Worm (Caenorhabditis elegans) whole organism, L3 larva: ENCODE data around the gene Y11D7A.9.
"Not testable (repeated sequence)": the region's sequence is repeated elsewhere in the genome, so short reads cannot be mapped to it uniquely, and the experiment has no call there.

Experiments
- R02D3.7 ChIP-seq: fragments of 150-350 bp; optimal IDR thresholded peaks from 2 replicates; lab custom pipeline; 2014; ENCODE audit warnings: missing biosample characterization, missing genetic modification characterization
- aly-2 ChIP-seq: fragments of 150-350 bp; optimal IDR thresholded peaks from 2 replicates; lab custom pipeline; 2014; ENCODE audit warnings: missing biosample characterization, missing genetic modification characterization
- ama-1 ChIP-seq: fragments of 150-350 bp; optimal IDR thresholded peaks from 2 replicates; lab custom pipeline; 2018
- ceh-16 ChIP-seq: sonication (generic microtip); optimal IDR thresholded peaks from 2 replicates; lab custom pipeline; 2017; ENCODE audit warnings: missing biosample characterization, missing genetic modification characterization
- ceh-82 ChIP-seq: fragments of 150-350 bp; optimal IDR thresholded peaks from 2 replicates; lab custom pipeline; 2014; ENCODE audit warnings: missing biosample characterization, missing genetic modification characterization
- daf-12 ChIP-seq: fragments of 150-350 bp; optimal IDR thresholded peaks from 2 replicates; lab custom pipeline; 2014; ENCODE audit warnings: missing biosample characterization, missing genetic modification reagents, missing genetic modification characterization
- egl-27 ChIP-seq: sonication (generic microtip); optimal IDR thresholded peaks from 4 replicates; lab custom pipeline; 2017; ENCODE audit warnings: missing biosample characterization, missing genetic modification reagents, missing genetic modification characterization
- elt-1 ChIP-seq: fragments of 150-350 bp; optimal IDR thresholded peaks from 2 replicates; lab custom pipeline; 2014; ENCODE audit warnings: missing biosample characterization, missing genetic modification characterization
- elt-3 ChIP-seq, 3 experiments: fragments of 150-350 bp in 1 of 3; sonication (generic microtip) in 2 of 3; optimal IDR thresholded peaks; 2 replicates in 2 of 3; 4 replicates in 1 of 3; lab custom pipeline; 2014 to 2017; ENCODE audit warnings: missing biosample characterization in 3 of 3, missing genetic modification characterization in 3 of 3
- hmg-11 ChIP-seq: sonication (generic microtip); optimal IDR thresholded peaks from 2 replicates; lab custom pipeline; 2016; ENCODE audit warnings: missing genetic modification characterization, missing compliant biosample characterization
- lin-15B ChIP-seq: fragments of 150-350 bp; optimal IDR thresholded peaks from 2 replicates; lab custom pipeline; 2014; ENCODE audit warnings: missing biosample characterization, missing genetic modification characterization
- mdl-1 ChIP-seq: fragments of 150-350 bp; optimal IDR thresholded peaks from 2 replicates; lab custom pipeline; 2014; ENCODE audit warnings: missing biosample characterization, missing genetic modification characterization
- nfya-1 ChIP-seq: sonication (generic microtip); optimal IDR thresholded peaks from 2 replicates; lab custom pipeline; 2017; ENCODE audit warnings: missing genetic modification characterization, mild to moderate bottlenecking, missing compliant biosample characterization, antibody characterized with exemption, moderate library complexity; ENCODE audit not compliant: insufficient read depth
- nhr-11 ChIP-seq: fragments of 150-350 bp; optimal IDR thresholded peaks from 2 replicates; lab custom pipeline; 2014; ENCODE audit warnings: missing biosample characterization, missing genetic modification characterization
- nhr-12 ChIP-seq: fragments of 150-350 bp; optimal IDR thresholded peaks from 2 replicates; lab custom pipeline; 2014; ENCODE audit warnings: missing biosample characterization, missing genetic modification characterization
- nhr-23 ChIP-seq: fragments of 150-350 bp; optimal IDR thresholded peaks from 2 replicates; lab custom pipeline; 2014; ENCODE audit warnings: missing biosample characterization, missing genetic modification reagents, missing genetic modification characterization
- nhr-237 ChIP-seq: fragments of 150-350 bp; optimal IDR thresholded peaks from 2 replicates; lab custom pipeline; 2014; ENCODE audit warnings: missing biosample characterization, missing genetic modification characterization
- nhr-25 ChIP-seq: sonication (generic microtip); optimal IDR thresholded peaks from 2 replicates; lab custom pipeline; 2017; ENCODE audit warnings: missing biosample characterization, missing genetic modification characterization
- nhr-43 ChIP-seq: sonication (generic microtip); optimal IDR thresholded peaks from 2 replicates; lab custom pipeline; 2016; ENCODE audit warnings: mild to moderate bottlenecking, missing genetic modification characterization, missing compliant biosample characterization; ENCODE audit not compliant: poor library complexity, severe bottlenecking
- nhr-67 ChIP-seq: fragments of 150-350 bp; optimal IDR thresholded peaks from 2 replicates; lab custom pipeline; 2014; ENCODE audit warnings: missing biosample characterization, missing genetic modification characterization
- nhr-76 ChIP-seq: fragments of 150-350 bp; sonication (generic microtip); optimal IDR thresholded peaks from 5 replicates; lab custom pipeline; 2014; ENCODE audit warnings: missing biosample characterization, missing genetic modification characterization
- nhr-77 ChIP-seq: fragments of 150-350 bp; optimal IDR thresholded peaks from 2 replicates; lab custom pipeline; 2014; ENCODE audit warnings: missing biosample characterization, missing genetic modification characterization
- pqm-1 ChIP-seq: fragments of 150-350 bp; optimal IDR thresholded peaks from 2 replicates; lab custom pipeline; 2017; ENCODE audit warnings: missing biosample characterization, missing genetic modification characterization, inconsistent platforms
- sea-2 ChIP-seq: fragments of 150-350 bp; sonication (generic microtip); optimal IDR thresholded peaks from 4 replicates; lab custom pipeline; 2014; ENCODE audit warnings: missing biosample characterization, missing genetic modification reagents, missing genetic modification characterization
- tbx-2 ChIP-seq: sonication (generic microtip); optimal IDR thresholded peaks from 2 replicates; lab custom pipeline; 2016; ENCODE audit warnings: mild to moderate bottlenecking, missing genetic modification characterization, missing compliant biosample characterization
- unc-39 ChIP-seq: sonication (generic microtip); optimal IDR thresholded peaks from 4 replicates; lab custom pipeline; 2017; ENCODE audit warnings: missing biosample characterization, missing genetic modification characterization
- unc-62 ChIP-seq: fragments of 150-350 bp; sonication (generic microtip); optimal IDR thresholded peaks from 4 replicates; lab custom pipeline; 2014; ENCODE audit warnings: missing biosample characterization, missing genetic modification reagents, missing genetic modification characterization
- zag-1 ChIP-seq: fragments of 150-350 bp; optimal IDR thresholded peaks from 2 replicates; lab custom pipeline; 2014; ENCODE audit warnings: missing biosample characterization, missing genetic modification characterization
- ztf-11 ChIP-seq: fragments of 150-350 bp; optimal IDR thresholded peaks from 2 replicates; lab custom pipeline; 2014; ENCODE audit warnings: missing biosample characterization, missing genetic modification characterization
- ztf-4 ChIP-seq: fragments of 150-350 bp; optimal IDR thresholded peaks from 2 replicates; lab custom pipeline; 2014; ENCODE audit warnings: missing biosample characterization, missing genetic modification characterization

Gene Y11D7A.9

ce11 chrIV:9289635-9290034 lies 33.7 kb upstream of the Y11D7A.9 start:
- peak; percentile 70 for TF ChIP-seq elt-1
- no peak for TF ChIP-seq nhr-237
- TF ChIP-seq nhr-12 (tag; lab: Kevin White, UChicago): no peak
- TF ChIP-seq ceh-82 (tag; lab: Kevin White, UChicago): no peak
- TF ChIP-seq ama-1 (lab: Kevin White, UChicago): no peak
- no peak for TF ChIP-seq nhr-23

- TF ChIP-seq nhr-23; daf-12 (tag; lab: Kevin White, UChicago); ztf-11: not testable (repeated sequence)
These were observed 30.4 kb upstream of the Y11D7A.9 start, which contains the start of gene nhr-267 for ce11 chrIV:9286305-9286704. Gene nhr-267 (minus strand): TSS chrIV:9286405.

- no peak for TF ChIP-seq ceh-82 (tag; lab: Kevin White, UChicago)
- TF ChIP-seq nhr-76 (tag; lab: Kevin White, UChicago): no peak
- TF ChIP-seq unc-62 (GFP tag; lab: Kevin White, UChicago): no peak
- TF ChIP-seq egl-27 (tag; lab: Kevin White, UChicago): no peak
- no peak for TF ChIP-seq nhr-67 (tag; lab: Kevin White, UChicago)
- no peak for TF ChIP-seq elt-3 (tag; optimal IDR thresholded peaks at IDR 0.05; lab: Kevin White, UChicago)
- no peak for TF ChIP-seq nhr-11 (tag; lab: Kevin White, UChicago)
- no peak for TF ChIP-seq mdl-1 (tag; lab: Kevin White, UChicago)
- TF ChIP-seq hmg-11 (tag; lab: Kevin White, UChicago): no peak
- TF ChIP-seq nfya-1 (tag; lab: Kevin White, UChicago): no peak
- TF ChIP-seq nhr-25 (tag; lab: Kevin White, UChicago): no peak
- no peak for TF ChIP-seq daf-12 (tag; lab: Kevin White, UChicago)
- no peak for TF ChIP-seq unc-39 (tag; lab: Kevin White, UChicago)
- no peak for TF ChIP-seq ztf-11
- TF ChIP-seq aly-2 (tag; lab: Kevin White, UChicago): no peak
- TF ChIP-seq ceh-16 (tag; lab: Kevin White, UChicago): no peak
These were observed 18.2 kb upstream of the Y11D7A.9 start, which contains the start of gene nmy-3 for ce11 chrIV:9274008-9274529. Gene nmy-3 (plus strand): TSS chrIV:9274479.

- no peak for TF ChIP-seq ztf-4 (tag; lab: Kevin White, UChicago)
- TF ChIP-seq tbx-2 (tag; lab: Kevin White, UChicago): no peak
- TF ChIP-seq nhr-67 (tag; lab: Kevin White, UChicago): no peak
- no peak for TF ChIP-seq aly-2 (tag; lab: Kevin White, UChicago)
- TF ChIP-seq egl-27 (tag; lab: Kevin White, UChicago): no peak
- no peak for TF ChIP-seq nhr-25 (tag; lab: Kevin White, UChicago)
- TF ChIP-seq nhr-237: no peak
- TF ChIP-seq lin-15B (tag; lab: Kevin White, UChicago): no peak
- TF ChIP-seq hmg-11 (tag; lab: Kevin White, UChicago): no peak
- no peak for TF ChIP-seq sea-2
- no peak for TF ChIP-seq unc-39 (tag; lab: Kevin White, UChicago)
- TF ChIP-seq nhr-77 (tag; lab: Kevin White, UChicago): no peak
- no peak for TF ChIP-seq ceh-82 (tag; lab: Kevin White, UChicago)
- TF ChIP-seq, all 47 proteins: peak for 0
These were observed 13.9 kb upstream of the Y11D7A.9 start, which contains the start of gene flh-3 for ce11 chrIV:9269796-9270195. Gene flh-3 (plus strand): TSS chrIV:9270096.

DNA sequence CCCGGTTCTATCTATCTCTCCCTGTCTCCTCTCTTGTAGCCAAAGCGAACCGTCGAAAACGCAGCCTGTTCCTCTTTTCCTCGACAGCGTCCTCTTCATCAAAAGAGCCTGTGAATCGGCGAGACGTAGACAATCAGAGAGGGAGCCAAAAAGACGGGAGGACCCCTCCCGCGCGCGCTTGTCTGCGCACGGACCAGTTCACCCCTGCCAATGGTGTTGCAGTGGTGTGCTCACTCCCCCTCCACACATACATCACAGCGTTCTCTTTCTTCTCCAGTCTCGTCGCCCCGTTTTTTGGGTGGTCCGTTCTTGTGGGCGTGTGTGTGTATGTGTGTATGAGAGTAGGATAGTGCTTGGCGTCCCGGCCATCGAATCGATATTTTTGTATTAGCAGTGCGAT lies 13.0 kb upstream of the Y11D7A.9 start:
- no peak for TF ChIP-seq nhr-43 (tag; lab: Kevin White, UChicago)
- no peak for TF ChIP-seq zag-1 (tag; lab: Kevin White, UChicago)
- no peak for TF ChIP-seq tbx-2 (tag; lab: Kevin White, UChicago)
- TF ChIP-seq pqm-1 (tag; lab: Kevin White, UChicago): no peak
- TF ChIP-seq, all 47 proteins: peak for 0

DNA sequence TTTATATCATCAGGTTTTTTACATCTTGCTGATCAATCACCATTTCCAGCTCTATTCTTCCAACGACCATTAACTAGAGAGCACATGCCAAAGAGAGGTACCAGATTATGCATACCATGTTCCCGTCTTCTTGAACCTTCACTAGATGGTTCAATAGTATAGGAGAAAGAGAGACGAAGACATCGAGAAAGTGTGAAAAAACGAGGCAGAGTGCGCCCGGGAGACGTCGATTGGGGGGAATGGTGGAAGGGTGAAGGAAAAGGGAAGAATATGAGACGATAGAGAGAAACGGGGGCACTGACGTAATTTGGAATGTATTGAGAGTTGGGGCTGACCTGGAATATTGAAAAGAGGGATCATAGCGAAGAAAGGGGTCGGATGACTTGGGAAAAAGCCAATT lies 11.7 kb upstream of the Y11D7A.9 start:
- TF ChIP-seq nhr-237 (no peak), nhr-25 (tag; lab: Kevin White, UChicago) (peak; percentile 5), sea-2 (no peak), R02D3.7 (tag; lab: Kevin White, UChicago) (no peak)
